Worm (Caenorhabditis elegans) whole organism, L1 larva: ENCODE data around the gene ZK1290.15.
A peak's percentile ranks its signal among the peaks of the same experiment; 100 is the strongest.

ENCODE experiments used
- C16A3.4 ChIP-seq: fragments of 150-350 bp; optimal IDR thresholded peaks from 2 replicates; lab custom pipeline; 2014; ENCODE audit warnings: missing biosample characterization, missing genetic modification characterization
- C34B4.2 ChIP-seq: sonication (generic microtip); optimal IDR thresholded peaks from 2 replicates; lab custom pipeline; 2017; ENCODE audit warnings: mild to moderate bottlenecking, missing genetic modification characterization, missing compliant biosample characterization
- Y116A8C.19 ChIP-seq: sonication (generic microtip); optimal IDR thresholded peaks from 2 replicates; lab custom pipeline; 2016; ENCODE audit warnings: missing compliant biosample characterization, missing genetic modification characterization, borderline replicate concordance
- aly-2 ChIP-seq: fragments of 150-350 bp; optimal IDR thresholded peaks from 2 replicates; lab custom pipeline; 2014; ENCODE audit warnings: missing biosample characterization, missing genetic modification characterization
- ama-1 ChIP-seq: fragments of 150-350 bp; optimal IDR thresholded peaks from 2 replicates; lab custom pipeline; 2014
- ceh-63 ChIP-seq: fragments of 200-800 bp; sonication (Bioruptor generic); optimal IDR thresholded peaks from 2 replicates; lab custom pipeline; 2018; ENCODE audit warnings: mild to moderate bottlenecking, missing genetic modification characterization, missing compliant biosample characterization
- ceh-8 ChIP-seq: fragments of 200-800 bp; sonication (Bioruptor generic); optimal IDR thresholded peaks from 2 replicates; lab custom pipeline; 2018; ENCODE audit warnings: mild to moderate bottlenecking, missing genetic modification characterization, moderate library complexity, missing compliant biosample characterization
- ceh-88 ChIP-seq: fragments of 200-800 bp; sonication (Bioruptor generic); IDR thresholded peaks from 2 replicates; pipeline ENCODE4 v1.3.6; 2022; ENCODE audit warnings: missing genetic modification characterization, missing compliant biosample characterization
- ceh-90 ChIP-seq: sonication (generic microtip); optimal IDR thresholded peaks from 2 replicates; lab custom pipeline; 2016; ENCODE audit warnings: missing genetic modification characterization, missing compliant biosample characterization
- dpl-1 ChIP-seq, 3 experiments: fragments of 150-350 bp in 2 of 3; sonication (generic microtip) in 1 of 3; optimal IDR thresholded peaks; 2 replicates each; lab custom pipeline; 2014 to 2017; ENCODE audit warnings: missing biosample characterization in 3 of 3, missing genetic modification characterization in 3 of 3, missing genetic modification reagents in 3 of 3
- dsc-1 ChIP-seq: sonication (generic microtip); optimal IDR thresholded peaks from 2 replicates; lab custom pipeline; 2016; ENCODE audit warnings: mild to moderate bottlenecking, missing genetic modification characterization, missing compliant biosample characterization
- efl-1 ChIP-seq, 4 experiments: fragments of 150-350 bp; optimal IDR thresholded peaks in 3 of 4; peaks in 1 of 4; 1 replicate in 1 of 4; 2 replicates in 3 of 4; lab custom pipeline; 2014; ENCODE audit warnings: missing biosample characterization in 2 of 4, missing genetic modification characterization in 2 of 4, missing genetic modification reagents in 2 of 4
- efl-3 ChIP-seq: fragments of 200-800 bp; sonication (Bioruptor generic); optimal IDR thresholded peaks from 2 replicates; lab custom pipeline; 2018; ENCODE audit warnings: mild to moderate bottlenecking, missing genetic modification characterization, missing compliant biosample characterization
- elt-2 ChIP-seq: sonication (generic microtip); optimal IDR thresholded peaks from 2 replicates; lab custom pipeline; 2016; ENCODE audit warnings: missing genetic modification characterization, mild to moderate bottlenecking, inconsistent platforms, missing compliant biosample characterization, missing genetic modification reagents
- ets-5 ChIP-seq: fragments of 200-800 bp; sonication (Bioruptor generic); IDR thresholded peaks from 2 replicates; pipeline ENCODE4 v1.3.6; 2022; ENCODE audit warnings: missing genetic modification characterization, missing compliant biosample characterization
- fkh-4 ChIP-seq: sonication (generic microtip); optimal IDR thresholded peaks from 2 replicates; lab custom pipeline; 2016; ENCODE audit warnings: missing compliant biosample characterization, missing genetic modification characterization, borderline replicate concordance
- fos-1 ChIP-seq: fragments of 150-350 bp; optimal IDR thresholded peaks from 2 replicates; lab custom pipeline; 2014; ENCODE audit warnings: missing biosample characterization, missing genetic modification characterization
- hpl-2 ChIP-seq: fragments of 150-350 bp; optimal IDR thresholded peaks from 2 replicates; lab custom pipeline; 2014; ENCODE audit warnings: missing biosample characterization, missing genetic modification reagents, missing genetic modification characterization
- irx-1 ChIP-seq: sonication (generic microtip); optimal IDR thresholded peaks from 2 replicates; lab custom pipeline; 2016; ENCODE audit warnings: missing genetic modification characterization, missing compliant biosample characterization
- lin-13 ChIP-seq: fragments of 150-350 bp; optimal IDR thresholded peaks from 2 replicates; lab custom pipeline; 2014; ENCODE audit warnings: missing biosample characterization, missing genetic modification reagents, missing genetic modification characterization
- lin-14 ChIP-seq: fragments of 200-800 bp; sonication (Bioruptor generic); optimal IDR thresholded peaks from 2 replicates; lab custom pipeline; 2018; ENCODE audit warnings: mild to moderate bottlenecking, missing genetic modification characterization, moderate library complexity, missing compliant biosample characterization
- mab-9 ChIP-seq: fragments of 200-800 bp; sonication (Bioruptor generic); IDR thresholded peaks from 2 replicates; pipeline ENCODE4 v1.3.6; 2022; ENCODE audit warnings: missing genetic modification reagents, missing genetic modification characterization, missing compliant biosample characterization
- mdl-1 ChIP-seq, 2 experiments: fragments of 150-350 bp; optimal IDR thresholded peaks; 2 replicates each; lab custom pipeline; 2014 to 2017; ENCODE audit warnings: missing biosample characterization in 2 of 2, missing genetic modification characterization in 2 of 2, inconsistent platforms in 1 of 2
- mef-2 ChIP-seq: fragments of 150-350 bp; optimal IDR thresholded peaks from 2 replicates; lab custom pipeline; 2014; ENCODE audit warnings: missing biosample characterization, missing genetic modification characterization
- nhr-11 ChIP-seq: fragments of 150-350 bp; optimal IDR thresholded peaks from 2 replicates; lab custom pipeline; 2014; ENCODE audit warnings: missing biosample characterization, missing genetic modification characterization
- nhr-20 ChIP-seq: sonication (generic microtip); optimal IDR thresholded peaks from 2 replicates; lab custom pipeline; 2016; ENCODE audit warnings: mild to moderate bottlenecking, missing genetic modification characterization, missing compliant biosample characterization
- nhr-71 ChIP-seq: sonication (generic microtip); optimal IDR thresholded peaks from 2 replicates; lab custom pipeline; 2016; ENCODE audit warnings: mild to moderate bottlenecking, missing genetic modification characterization, moderate library complexity, missing compliant biosample characterization
- nhr-76 ChIP-seq: sonication (generic microtip); optimal IDR thresholded peaks from 2 replicates; lab custom pipeline; 2017; ENCODE audit warnings: missing biosample characterization, missing genetic modification characterization
- nhr-84 ChIP-seq: sonication (generic microtip); optimal IDR thresholded peaks from 2 replicates; lab custom pipeline; 2017; ENCODE audit warnings: missing biosample characterization, missing genetic modification characterization
- nhr-90 ChIP-seq: sonication (generic microtip); optimal IDR thresholded peaks from 2 replicates; lab custom pipeline; 2016; ENCODE audit warnings: mild to moderate bottlenecking, missing genetic modification characterization, missing compliant biosample characterization; ENCODE audit not compliant: poor library complexity
- pag-3 ChIP-seq: sonication (generic microtip); optimal IDR thresholded peaks from 2 replicates; lab custom pipeline; 2017; ENCODE audit warnings: missing genetic modification characterization, mild to moderate bottlenecking, missing compliant biosample characterization, antibody characterized with exemption, borderline replicate concordance; ENCODE audit not compliant: insufficient read depth
- rnt-1 ChIP-seq: sonication (generic microtip); optimal IDR thresholded peaks from 2 replicates; lab custom pipeline; 2016; ENCODE audit warnings: mild to moderate bottlenecking, missing genetic modification characterization, moderate library complexity, missing compliant biosample characterization
- swsn-7 ChIP-seq: sonication (generic microtip); optimal IDR thresholded peaks from 2 replicates; lab custom pipeline; 2016; ENCODE audit warnings: missing genetic modification characterization, missing compliant biosample characterization
- unc-30 ChIP-seq: sonication (generic microtip); optimal IDR thresholded peaks from 2 replicates; lab custom pipeline; 2017; ENCODE audit warnings: missing biosample characterization, missing genetic modification characterization
- unc-62 ChIP-seq: fragments of 150-350 bp; optimal IDR thresholded peaks from 2 replicates; lab custom pipeline; 2014; ENCODE audit warnings: missing biosample characterization, missing genetic modification reagents, missing genetic modification characterization
- unc-86 ChIP-seq: sonication (generic microtip); optimal IDR thresholded peaks from 2 replicates; lab custom pipeline; 2016; ENCODE audit warnings: missing genetic modification characterization, missing compliant biosample characterization
- unc-98 ChIP-seq: fragments of 200-800 bp; sonication (Bioruptor generic); IDR thresholded peaks from 2 replicates; pipeline ENCODE4 v1.3.6; 2022; ENCODE audit warnings: missing genetic modification characterization, missing compliant biosample characterization
- xbp-1 ChIP-seq: sonication (generic microtip); optimal IDR thresholded peaks from 2 replicates; lab custom pipeline; 2016; ENCODE audit warnings: missing genetic modification characterization, missing compliant biosample characterization
- zag-1 ChIP-seq: fragments of 150-350 bp; optimal IDR thresholded peaks from 2 replicates; lab custom pipeline; 2014; ENCODE audit warnings: missing biosample characterization, missing genetic modification characterization

The ZK1290.15 gene

DNA sequence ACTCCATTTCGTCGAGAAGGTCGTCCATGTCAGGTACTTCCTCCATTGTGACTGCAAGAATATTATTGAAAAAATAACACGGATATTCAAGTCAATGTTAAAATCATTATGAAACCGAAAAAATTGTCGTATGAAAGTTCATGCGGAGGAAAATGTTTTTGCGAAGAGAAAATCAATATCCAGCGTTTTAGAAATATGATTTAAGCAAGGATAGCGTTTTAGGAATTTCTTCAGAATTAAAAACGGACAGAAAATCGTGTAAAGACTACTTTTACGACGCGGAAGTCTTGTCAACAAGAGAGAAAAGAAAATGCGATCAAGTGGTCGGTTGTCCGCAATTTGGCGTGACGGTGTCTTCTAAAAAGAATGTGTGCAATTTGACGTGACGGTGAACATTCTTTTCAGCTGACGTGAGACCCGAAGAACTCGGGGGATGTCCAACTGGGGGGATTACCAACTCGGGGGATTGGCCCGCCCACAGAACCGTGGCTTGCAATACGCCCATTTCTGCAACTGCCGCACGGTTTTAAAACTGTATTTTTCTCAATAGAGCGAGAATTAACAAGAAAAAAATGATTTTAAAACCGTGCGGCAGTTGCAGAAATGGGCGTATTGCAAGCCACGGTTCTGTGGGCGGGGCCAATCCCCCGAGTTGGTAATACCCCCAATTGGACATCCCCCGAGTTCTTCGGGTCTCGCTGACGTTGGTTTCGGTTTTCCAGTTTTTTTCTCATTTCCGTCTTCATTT, 44.7 kb upstream of the ZK1290.15 start, which contains the start of the genes aka-1 and ubc-6 (continued):
- no peak for TF ChIP-seq efl-3 (GFP tag; lab: Kevin White, UChicago)
- no peak for TF ChIP-seq C34B4.2 (tag; lab: Kevin White, UChicago)
- peak; percentile 79 for TF ChIP-seq swsn-7
- TF ChIP-seq lin-14 = peak; percentile 87
- TF ChIP-seq nhr-90 (tag; lab: Kevin White, UChicago) = peak; percentile 91
- peak; percentile 82 for TF ChIP-seq unc-86 (tag; lab: Kevin White, UChicago)
- peak; percentile 91 for TF ChIP-seq nhr-71 (tag; lab: Kevin White, UChicago)
- TF ChIP-seq zag-1 (tag; lab: Kevin White, UChicago) = no peak
- TF ChIP-seq nhr-20 (tag; lab: Kevin White, UChicago) = peak; percentile 88
- TF ChIP-seq ceh-88 (GFP tag; lab: Robert Waterston, UW) = peak; percentile 72
- peak in 1 of 2 experiments; percentile 36 for TF ChIP-seq mdl-1 (tag; optimal IDR thresholded peaks at IDR 0.05; lab: Kevin White, UChicago)
- TF ChIP-seq hpl-2 (GFP tag; lab: Kevin White, UChicago) = no peak
- peak; percentile 78 for TF ChIP-seq C16A3.4 (tag; lab: Kevin White, UChicago)
- peak; percentile 84 for TF ChIP-seq mab-9 (GFP tag; lab: Robert Waterston, UW)
- peak; percentile 59 for TF ChIP-seq ceh-8 (GFP tag; lab: Kevin White, UChicago)
- TF ChIP-seq rnt-1 = peak; percentile 83
- TF ChIP-seq unc-62 (GFP tag; lab: Kevin White, UChicago) = no peak
- TF ChIP-seq xbp-1 (tag; lab: Kevin White, UChicago) = peak; percentile 81
- TF ChIP-seq fos-1 (tag; lab: Kevin White, UChicago) = peak; percentile 42
- no peak for TF ChIP-seq ama-1 (lab: Kevin White, UChicago)
- TF ChIP-seq Y116A8C.19 (tag; lab: Kevin White, UChicago) = no peak
- TF ChIP-seq ets-5 (GFP tag; lab: Robert Waterston, UW) = no peak
- peak; percentile 66 for TF ChIP-seq dsc-1
- no peak for TF ChIP-seq pag-3 (tag; lab: Kevin White, UChicago)
- TF ChIP-seq lin-13 (GFP tag; lab: Kevin White, UChicago) = peak; percentile 54
- TF ChIP-seq nhr-11 (tag; lab: Kevin White, UChicago) = peak; percentile 17
- TF ChIP-seq ceh-63 = no peak
- TF ChIP-seq dpl-1 (GFP tag; optimal IDR thresholded peaks at IDR 0.05; lab: Kevin White, UChicago) = peak; percentile 56 to 71 (median 67)
- peak; percentile 74 to 76 for TF ChIP-seq efl-1 (optimal IDR thresholded peaks at IDR 0.05; lab: Kevin White, UChicago)
- TF ChIP-seq efl-1 (GFP tag; optimal IDR thresholded peaks at IDR 0.05 in 1 of 2; lab: Kevin White, UChicago) = peak; percentile 67 to 96
- no peak for TF ChIP-seq aly-2
- TF ChIP-seq unc-30 (tag; lab: Kevin White, UChicago) = no peak
- peak; percentile 31 for TF ChIP-seq irx-1
- no peak for TF ChIP-seq mef-2 (tag; lab: Kevin White, UChicago)
- TF ChIP-seq unc-98 = no peak
- no peak for TF ChIP-seq ceh-90 (tag; lab: Kevin White, UChicago)
- peak; percentile 30 for TF ChIP-seq nhr-76 (tag; lab: Kevin White, UChicago)

ce11 chrII:7483009-7483408, 40.4 kb upstream of the ZK1290.15 start, which contains the start of gene cah-2:
Gene cah-2, minus strand, starts transcription at chrII:7483109.
- TF ChIP-seq nhr-84 (tag; lab: Kevin White, UChicago) = no peak
- no peak for TF ChIP-seq hpl-2 (GFP tag; lab: Kevin White, UChicago)
- no peak for TF ChIP-seq unc-62 (GFP tag; lab: Kevin White, UChicago)
- TF ChIP-seq dsc-1 = no peak
- TF ChIP-seq pag-3 (tag; lab: Kevin White, UChicago) = no peak
- TF ChIP-seq elt-2 (tag; lab: Kevin White, UChicago) = no peak
- no peak for TF ChIP-seq fkh-4
